Worm (Caenorhabditis elegans) whole organism, L3 larva: Measurements from ENCODE around the gene mam-1.

Source experiments
- ZK546.5 ChIP-seq: sonication (generic microtip); optimal IDR thresholded peaks from 2 replicates; lab custom pipeline; 2017; ENCODE audit warnings: missing biosample characterization, missing genetic modification characterization
- aly-2 ChIP-seq: fragments of 150-350 bp; optimal IDR thresholded peaks from 2 replicates; lab custom pipeline; 2014; ENCODE audit warnings: missing biosample characterization, missing genetic modification characterization
- ceh-28 ChIP-seq: fragments of 150-350 bp; optimal IDR thresholded peaks from 2 replicates; lab custom pipeline; 2014; ENCODE audit warnings: missing biosample characterization, missing genetic modification reagents, missing genetic modification characterization
- ceh-9 ChIP-seq: sonication (generic microtip); optimal IDR thresholded peaks from 2 replicates; lab custom pipeline; 2018; ENCODE audit warnings: missing biosample characterization, missing genetic modification characterization
- daf-12 ChIP-seq: fragments of 150-350 bp; optimal IDR thresholded peaks from 2 replicates; lab custom pipeline; 2014; ENCODE audit warnings: missing biosample characterization, missing genetic modification reagents, missing genetic modification characterization
- egl-27 ChIP-seq: sonication (generic microtip); optimal IDR thresholded peaks from 4 replicates; lab custom pipeline; 2017; ENCODE audit warnings: missing biosample characterization, missing genetic modification reagents, missing genetic modification characterization
- egl-5 ChIP-seq: fragments of 150-350 bp; optimal IDR thresholded peaks from 2 replicates; lab custom pipeline; 2017; ENCODE audit warnings: missing biosample characterization, missing genetic modification reagents, missing genetic modification characterization, inconsistent platforms
- elt-2 ChIP-seq: sonication (generic microtip); optimal IDR thresholded peaks from 2 replicates; lab custom pipeline; 2016; ENCODE audit warnings: missing genetic modification reagents, mild to moderate bottlenecking, missing genetic modification characterization, missing compliant biosample characterization
- elt-3 ChIP-seq, 3 experiments: fragments of 150-350 bp in 1 of 3; sonication (generic microtip) in 2 of 3; optimal IDR thresholded peaks; 2 replicates in 2 of 3; 4 replicates in 1 of 3; lab custom pipeline; 2014 to 2017; ENCODE audit warnings: missing biosample characterization in 3 of 3, missing genetic modification characterization in 3 of 3
- eor-1 ChIP-seq, 2 experiments: fragments of 150-350 bp; optimal IDR thresholded peaks; 2 replicates each; lab custom pipeline; 2014 to 2018; ENCODE audit warnings: missing biosample characterization in 2 of 2, missing genetic modification characterization in 2 of 2
- fkh-10 ChIP-seq: sonication (generic microtip); optimal IDR thresholded peaks from 2 replicates; lab custom pipeline; 2017; ENCODE audit warnings: missing biosample characterization, missing genetic modification reagents, missing genetic modification characterization
- fkh-2 ChIP-seq: fragments of 150-350 bp; optimal IDR thresholded peaks from 2 replicates; lab custom pipeline; 2014; ENCODE audit warnings: missing biosample characterization, missing genetic modification reagents, missing genetic modification characterization
- hmg-11 ChIP-seq: sonication (generic microtip); optimal IDR thresholded peaks from 2 replicates; lab custom pipeline; 2016; ENCODE audit warnings: missing genetic modification characterization, missing compliant biosample characterization
- jun-1 ChIP-seq: fragments of 150-350 bp; optimal IDR thresholded peaks from 2 replicates; lab custom pipeline; 2014; ENCODE audit warnings: missing biosample characterization, missing genetic modification reagents, missing genetic modification characterization
- lin-15B ChIP-seq: fragments of 150-350 bp; optimal IDR thresholded peaks from 2 replicates; lab custom pipeline; 2014; ENCODE audit warnings: missing biosample characterization, missing genetic modification characterization
- lsy-12 ChIP-seq: sonication (generic microtip); optimal IDR thresholded peaks from 2 replicates; lab custom pipeline; 2016; ENCODE audit warnings: mild to moderate bottlenecking, missing genetic modification characterization, missing compliant biosample characterization
- nfya-1 ChIP-seq: sonication (generic microtip); optimal IDR thresholded peaks from 2 replicates; lab custom pipeline; 2017; ENCODE audit warnings: missing genetic modification characterization, mild to moderate bottlenecking, missing compliant biosample characterization, antibody characterized with exemption, moderate library complexity; ENCODE audit not compliant: insufficient read depth
- nhr-12 ChIP-seq: fragments of 150-350 bp; optimal IDR thresholded peaks from 2 replicates; lab custom pipeline; 2014; ENCODE audit warnings: missing biosample characterization, missing genetic modification characterization
- nhr-23 ChIP-seq: fragments of 150-350 bp; optimal IDR thresholded peaks from 2 replicates; lab custom pipeline; 2014; ENCODE audit warnings: missing biosample characterization, missing genetic modification reagents, missing genetic modification characterization
- nhr-237 ChIP-seq: fragments of 150-350 bp; optimal IDR thresholded peaks from 2 replicates; lab custom pipeline; 2014; ENCODE audit warnings: missing biosample characterization, missing genetic modification characterization
- nhr-25 ChIP-seq: sonication (generic microtip); optimal IDR thresholded peaks from 2 replicates; lab custom pipeline; 2017; ENCODE audit warnings: missing biosample characterization, missing genetic modification characterization
- nhr-28 ChIP-seq: fragments of 150-350 bp; optimal IDR thresholded peaks from 2 replicates; lab custom pipeline; 2014; ENCODE audit warnings: missing biosample characterization, missing genetic modification characterization
- nhr-43 ChIP-seq: sonication (generic microtip); optimal IDR thresholded peaks from 2 replicates; lab custom pipeline; 2016; ENCODE audit warnings: mild to moderate bottlenecking, missing genetic modification characterization, missing compliant biosample characterization; ENCODE audit not compliant: poor library complexity, severe bottlenecking
- nhr-67 ChIP-seq: fragments of 150-350 bp; optimal IDR thresholded peaks from 2 replicates; lab custom pipeline; 2014; ENCODE audit warnings: missing biosample characterization, missing genetic modification characterization
- nhr-76 ChIP-seq: fragments of 150-350 bp; sonication (generic microtip); optimal IDR thresholded peaks from 5 replicates; lab custom pipeline; 2014; ENCODE audit warnings: missing biosample characterization, missing genetic modification characterization
- pqm-1 ChIP-seq: fragments of 150-350 bp; optimal IDR thresholded peaks from 2 replicates; lab custom pipeline; 2017; ENCODE audit warnings: missing biosample characterization, missing genetic modification characterization, inconsistent platforms
- sea-2 ChIP-seq: fragments of 150-350 bp; sonication (generic microtip); optimal IDR thresholded peaks from 4 replicates; lab custom pipeline; 2014; ENCODE audit warnings: missing biosample characterization, missing genetic modification reagents, missing genetic modification characterization
- tbx-2 ChIP-seq: sonication (generic microtip); optimal IDR thresholded peaks from 2 replicates; lab custom pipeline; 2016; ENCODE audit warnings: mild to moderate bottlenecking, missing genetic modification characterization, missing compliant biosample characterization
- unc-39 ChIP-seq: sonication (generic microtip); optimal IDR thresholded peaks from 4 replicates; lab custom pipeline; 2017; ENCODE audit warnings: missing biosample characterization, missing genetic modification characterization
- unc-62 ChIP-seq: fragments of 150-350 bp; sonication (generic microtip); optimal IDR thresholded peaks from 4 replicates; lab custom pipeline; 2014; ENCODE audit warnings: missing biosample characterization, missing genetic modification reagents, missing genetic modification characterization
- ztf-11 ChIP-seq: fragments of 150-350 bp; optimal IDR thresholded peaks from 2 replicates; lab custom pipeline; 2014; ENCODE audit warnings: missing biosample characterization, missing genetic modification characterization
- ztf-4 ChIP-seq: fragments of 150-350 bp; optimal IDR thresholded peaks from 2 replicates; lab custom pipeline; 2014; ENCODE audit warnings: missing biosample characterization, missing genetic modification characterization

mam-1 gene

ce11 chrX:851421-851820 is 36.8 kb downstream of the mam-1 start, which contains the start of gene igcm-1:
Gene igcm-1, minus strand, starts transcription at chrX:851521.
- TF ChIP-seq ZK546.5 (no peak), nhr-23 (tag; lab: Kevin White, UChicago) (no peak), ztf-4 (tag; lab: Kevin White, UChicago) (no peak), nhr-67 (tag; lab: Kevin White, UChicago) (no peak), jun-1 (tag; lab: Kevin White, UChicago) (no peak), aly-2 (tag; lab: Kevin White, UChicago) (no peak), nhr-43 (tag; lab: Kevin White, UChicago) (no peak), egl-27 (tag; lab: Kevin White, UChicago) (no peak), elt-2 (tag; lab: Kevin White, UChicago) (no peak), fkh-2 (tag; lab: Kevin White, UChicago) (no peak), tbx-2 (tag; lab: Kevin White, UChicago) (no peak), fkh-10 (GFP tag; lab: Kevin White, UChicago) (no peak), elt-3 (tag; optimal IDR thresholded peaks at IDR 0.05; lab: Kevin White, UChicago) (no peak), nhr-237 (no peak), ztf-11 (no peak), nfya-1 (tag; lab: Kevin White, UChicago) (no peak)

- TF ChIP-seq lsy-12 (tag; lab: Kevin White, UChicago) (no peak), nhr-12 (tag; lab: Kevin White, UChicago) (no peak), eor-1 (tag; optimal IDR thresholded peaks at IDR 0.05; lab: Kevin White, UChicago) (no peak)
- TF ChIP-seq, all 47 proteins: peak for 0
Observed at ce11 chrX:845443-845842, 42.8 kb downstream of the mam-1 start.

DNA sequence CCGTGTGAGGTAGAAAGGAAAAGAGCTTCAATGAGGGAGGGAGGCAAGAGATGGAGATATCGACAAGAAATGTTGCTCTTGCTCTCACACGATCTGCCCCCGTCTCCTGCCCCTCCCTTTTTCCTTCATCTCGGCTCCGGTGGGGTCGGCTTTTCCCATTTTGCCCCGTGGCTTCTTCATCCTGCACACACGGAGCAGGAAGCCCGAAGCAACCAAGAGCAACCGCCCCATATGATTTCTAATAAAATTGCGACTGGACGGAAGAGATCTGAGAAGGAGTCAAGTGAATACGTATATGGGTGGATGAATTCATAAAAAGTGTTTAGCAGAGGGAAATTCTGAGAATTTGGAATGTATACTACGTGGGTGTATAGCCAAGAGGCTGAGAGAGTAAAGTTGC is 43.5 kb downstream of the mam-1 start:
- TF ChIP-seq nfya-1 (tag; lab: Kevin White, UChicago) (peak; percentile 23), unc-62 (GFP tag; lab: Kevin White, UChicago) (no peak)

ce11 chrX:841393-841792 is 46.8 kb downstream of the mam-1 start, which contains the start of gene F39H12.3:
Gene F39H12.3, minus strand, starts transcription at chrX:841493.
- TF ChIP-seq hmg-11 (tag; lab: Kevin White, UChicago) = no peak
- no peak for TF ChIP-seq egl-27 (tag; lab: Kevin White, UChicago)

DNA sequence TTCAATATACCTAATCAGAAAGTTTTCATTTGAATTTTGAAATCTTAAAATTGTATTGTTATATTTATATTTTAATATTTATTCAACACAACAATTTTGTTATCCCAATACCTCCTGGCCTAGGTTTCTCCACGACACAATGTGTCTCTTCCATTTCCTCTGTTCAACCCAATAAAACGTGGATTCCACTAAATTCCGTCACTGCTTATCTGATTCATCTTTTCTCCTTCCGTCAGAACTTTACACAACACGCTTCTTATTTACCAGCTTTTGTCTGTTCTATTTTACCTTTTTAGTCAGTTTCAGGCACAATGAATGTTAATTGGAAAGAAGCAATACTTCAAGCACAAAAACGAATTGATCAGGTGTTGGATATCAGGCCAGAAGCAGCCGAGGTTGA is 53.7 kb downstream of the mam-1 start, which contains the start of gene F39H12.1:
Gene F39H12.1 (plus strand): TSS at position 301 of the 400 bp plus-strand sequence.
- no peak for TF ChIP-seq ceh-9 (tag; lab: Kevin White, UChicago)
- TF ChIP-seq aly-2 (tag; lab: Kevin White, UChicago) = no peak
- no peak for TF ChIP-seq daf-12 (tag; lab: Kevin White, UChicago)
- TF ChIP-seq nhr-23 (tag; lab: Kevin White, UChicago) = no peak
- no peak for TF ChIP-seq elt-3 (tag; optimal IDR thresholded peaks at IDR 0.05; lab: Kevin White, UChicago)
- TF ChIP-seq nhr-28 (tag; lab: Kevin White, UChicago) = no peak
- TF ChIP-seq nhr-25 (tag; lab: Kevin White, UChicago) = no peak
- TF ChIP-seq elt-2 (tag; lab: Kevin White, UChicago) = no peak
- TF ChIP-seq egl-5 (tag; lab: Kevin White, UChicago) = no peak
- no peak for TF ChIP-seq ceh-28
- no peak for TF ChIP-seq nhr-67 (tag; lab: Kevin White, UChicago)
- TF ChIP-seq lin-15B (tag; lab: Kevin White, UChicago) = no peak
- TF ChIP-seq unc-62 (GFP tag; lab: Kevin White, UChicago) = no peak
- TF ChIP-seq pqm-1 (tag; lab: Kevin White, UChicago) = no peak
- TF ChIP-seq sea-2 (GFP tag; lab: Kevin White, UChicago) = no peak
- TF ChIP-seq nhr-76 = no peak
- TF ChIP-seq ZK546.5 = no peak
- no peak for TF ChIP-seq unc-39 (tag; lab: Kevin White, UChicago)
